Worm (Caenorhabditis elegans) whole organism, L4 larva: ENCODE measurements around the gene pfk-1.1.

Experiments used
- D1046.2 ChIP-seq: fragments of 200-800 bp; sonication (Bioruptor generic); IDR thresholded peaks from 2 replicates; pipeline ENCODE4 v1.3.6; 2022; ENCODE audit warnings: missing genetic modification characterization, missing compliant biosample characterization
- F26F4.8 ChIP-seq: fragments of 200-800 bp; sonication (Bioruptor generic); conservative IDR thresholded peaks from 2 replicates; pipeline ENCODE4 v1.3.6; 2022; ENCODE audit warnings: missing genetic modification characterization, missing compliant biosample characterization
- F44E2.7 ChIP-seq: fragments of 200-800 bp; sonication (Bioruptor generic); IDR thresholded peaks from 2 replicates; pipeline ENCODE4 v2.1.2; 2022; ENCODE audit warnings: missing genetic modification characterization, missing compliant biosample characterization
- F49E8.2 ChIP-seq: sonication (generic microtip); optimal IDR thresholded peaks from 2 replicates; lab custom pipeline; 2016; ENCODE audit warnings: missing compliant biosample characterization, mild to moderate bottlenecking, missing genetic modification characterization, borderline replicate concordance
- T26A8.4 ChIP-seq: fragments of 200-800 bp; sonication (Bioruptor generic); IDR thresholded peaks from 2 replicates; pipeline ENCODE4 v1.3.6; 2022; ENCODE audit warnings: missing genetic modification characterization, missing compliant biosample characterization
- Y105C5A.15 ChIP-seq: fragments of 200-800 bp; sonication (Bioruptor generic); IDR thresholded peaks from 2 replicates; pipeline ENCODE4 v1.3.6; 2022; ENCODE audit warnings: missing genetic modification characterization, missing compliant biosample characterization
- ZK337.2 ChIP-seq: fragments of 200-800 bp; sonication (Bioruptor generic); IDR thresholded peaks from 2 replicates; pipeline ENCODE4 v1.3.6; 2022; ENCODE audit warnings: missing genetic modification reagents, missing genetic modification characterization, missing compliant biosample characterization
- ZK546.5 ChIP-seq, 2 experiments: sonication (generic microtip); optimal IDR thresholded peaks; 2 replicates each; lab custom pipeline; 2017; ENCODE audit warnings: missing biosample characterization in 2 of 2, missing genetic modification characterization in 2 of 2
- ceh-44 ChIP-seq: fragments of 200-800 bp; sonication (Bioruptor generic); IDR thresholded peaks from 2 replicates; pipeline ENCODE4 v1.3.6; 2022; ENCODE audit warnings: missing genetic modification reagents, missing genetic modification characterization, missing compliant biosample characterization
- ceh-82 ChIP-seq: sonication (generic microtip); optimal IDR thresholded peaks from 2 replicates; lab custom pipeline; 2017; ENCODE audit warnings: missing biosample characterization, missing genetic modification characterization
- ces-1 ChIP-seq: fragments of 150-350 bp; sonication (generic microtip); optimal IDR thresholded peaks from 4 replicates; lab custom pipeline; 2014; ENCODE audit warnings: missing biosample characterization, missing genetic modification reagents, missing genetic modification characterization
- cey-2 ChIP-seq: sonication (generic microtip); optimal IDR thresholded peaks from 3 replicates; lab custom pipeline; 2017; ENCODE audit warnings: missing genetic modification characterization, mild to moderate bottlenecking, missing compliant biosample characterization, antibody characterized with exemption, borderline replicate concordance; ENCODE audit not compliant: insufficient read depth
- ctbp-1 ChIP-seq: fragments of 200-800 bp; sonication (Bioruptor generic); IDR thresholded peaks from 2 replicates; pipeline ENCODE4 v1.3.6; 2022; ENCODE audit warnings: missing genetic modification reagents, missing genetic modification characterization, missing compliant biosample characterization
- dve-1 ChIP-seq: sonication (generic microtip); optimal IDR thresholded peaks from 2 replicates; lab custom pipeline; 2017; ENCODE audit warnings: antibody characterized with exemption, mild to moderate bottlenecking, missing genetic modification characterization, missing compliant biosample characterization; ENCODE audit not compliant: insufficient read depth
- egl-43 ChIP-seq: fragments of 200-800 bp; sonication (Bioruptor generic); IDR thresholded peaks from 2 replicates; pipeline ENCODE4 v1.3.6; 2022; ENCODE audit warnings: missing genetic modification reagents, missing genetic modification characterization, missing compliant biosample characterization
- gei-8 ChIP-seq: fragments of 200-800 bp; sonication (Bioruptor generic); optimal IDR thresholded peaks from 2 replicates; lab custom pipeline; 2018; ENCODE audit warnings: mild to moderate bottlenecking, missing genetic modification characterization, missing compliant biosample characterization
- hif-1 ChIP-seq, 2 experiments: sonication (generic microtip); optimal IDR thresholded peaks; 2 replicates each; lab custom pipeline; 2016 to 2017; ENCODE audit warnings: missing compliant biosample characterization in 2 of 2, missing genetic modification characterization in 2 of 2, missing genetic modification reagents in 2 of 2, missing genotype in 2 of 2, mild to moderate bottlenecking in 1 of 2
- lin-13 ChIP-seq: fragments of 150-350 bp; optimal IDR thresholded peaks from 2 replicates; lab custom pipeline; 2014; ENCODE audit warnings: missing biosample characterization, missing genetic modification reagents, missing genetic modification characterization
- lin-15B ChIP-seq: fragments of 150-350 bp; sonication (generic microtip); optimal IDR thresholded peaks from 3 replicates; lab custom pipeline; 2014; ENCODE audit warnings: missing biosample characterization, missing genetic modification characterization
- lin-29 ChIP-seq: fragments of 200-800 bp; sonication (Bioruptor generic); IDR thresholded peaks from 2 replicates; pipeline ENCODE4 v1.3.6; 2022; ENCODE audit warnings: missing genetic modification reagents, missing genetic modification characterization, missing compliant biosample characterization
- lin-39 ChIP-seq: fragments of 150-350 bp; optimal IDR thresholded peaks from 2 replicates; lab custom pipeline; 2014; ENCODE audit warnings: missing biosample characterization, missing genetic modification reagents, missing genetic modification characterization
- madf-5 ChIP-seq, 2 experiments: fragments of 200-800 bp; sonication (Bioruptor generic); IDR thresholded peaks; 2 replicates each; pipeline ENCODE4 v1.3.6; 2022; ENCODE audit warnings: missing compliant biosample characterization in 2 of 2, missing genetic modification characterization in 2 of 2
- mdl-1 ChIP-seq, 2 experiments: fragments of 150-350 bp in 1 of 2; sonication (generic microtip) in 1 of 2; optimal IDR thresholded peaks; 2 replicates each; lab custom pipeline; 2014 to 2017; ENCODE audit warnings: missing biosample characterization in 2 of 2, missing genetic modification characterization in 2 of 2
- mdt-29 ChIP-seq: fragments of 200-800 bp; sonication (Bioruptor generic); IDR thresholded peaks from 2 replicates; pipeline ENCODE4 v1.3.6; 2022; ENCODE audit warnings: missing genetic modification reagents, missing genetic modification characterization, missing compliant biosample characterization
- mxl-2 ChIP-seq: fragments of 200-800 bp; sonication (Bioruptor generic); conservative IDR thresholded peaks from 2 replicates; pipeline ENCODE4 v1.3.6; 2022; ENCODE audit warnings: missing genetic modification reagents, missing genetic modification characterization, missing compliant biosample characterization
- mxl-3 ChIP-seq: fragments of 200-800 bp; sonication (Bioruptor generic); optimal IDR thresholded peaks from 2 replicates; lab custom pipeline; 2018; ENCODE audit warnings: mild to moderate bottlenecking, missing genetic modification characterization, missing compliant biosample characterization
- nhr-102 ChIP-seq: sonication (generic microtip); optimal IDR thresholded peaks from 2 replicates; lab custom pipeline; 2016; ENCODE audit warnings: mild to moderate bottlenecking, missing genetic modification characterization, moderate library complexity, missing compliant biosample characterization
- nhr-48 ChIP-seq: sonication (generic microtip); optimal IDR thresholded peaks from 2 replicates; lab custom pipeline; 2016; ENCODE audit warnings: mild to moderate bottlenecking, missing genetic modification characterization, missing compliant biosample characterization
- nhr-6 ChIP-seq: fragments of 150-350 bp; optimal IDR thresholded peaks from 2 replicates; lab custom pipeline; 2014; ENCODE audit warnings: missing biosample characterization, missing genetic modification characterization
- rbr-2 ChIP-seq: sonication (generic microtip); optimal IDR thresholded peaks from 2 replicates; lab custom pipeline; 2016; ENCODE audit warnings: missing genotype, missing genetic modification characterization, missing compliant biosample characterization
- saeg-2 ChIP-seq: fragments of 200-800 bp; sonication (Bioruptor generic); IDR thresholded peaks from 2 replicates; pipeline ENCODE4 v1.3.6; 2022; ENCODE audit warnings: missing genetic modification reagents, missing genetic modification characterization, missing compliant biosample characterization
- sdz-12 ChIP-seq: fragments of 200-800 bp; sonication (Bioruptor generic); optimal IDR thresholded peaks from 2 replicates; lab custom pipeline; 2018; ENCODE audit warnings: mild to moderate bottlenecking, missing genetic modification characterization, missing compliant biosample characterization
- set-16 ChIP-seq: fragments of 200-800 bp; sonication (Bioruptor generic); IDR thresholded peaks from 2 replicates; pipeline ENCODE4 v1.3.6; 2022; ENCODE audit warnings: missing genetic modification reagents, missing genetic modification characterization, missing compliant biosample characterization
- snpc-1.2 ChIP-seq: fragments of 200-800 bp; sonication (Bioruptor generic); IDR thresholded peaks from 2 replicates; pipeline ENCODE4 v1.3.6; 2022; ENCODE audit warnings: missing genetic modification reagents, missing genetic modification characterization, missing compliant biosample characterization
- snpc-4 ChIP-seq: fragments of 150-350 bp; optimal IDR thresholded peaks from 2 replicates; lab custom pipeline; 2014; ENCODE audit warnings: missing biosample characterization, missing genetic modification characterization
- tra-1 ChIP-seq: fragments of 200-800 bp; sonication (Bioruptor generic); IDR thresholded peaks from 2 replicates; pipeline ENCODE4 v1.3.6; 2022; ENCODE audit warnings: missing genetic modification reagents, missing genetic modification characterization, missing compliant biosample characterization
- unc-130 ChIP-seq: sonication (generic microtip); optimal IDR thresholded peaks from 2 replicates; lab custom pipeline; 2016; ENCODE audit warnings: missing genetic modification reagents, missing genetic modification characterization, missing compliant biosample characterization
- unc-62 ChIP-seq, 3 experiments: fragments of 150-350 bp in 1 of 3; sonication (generic microtip); optimal IDR thresholded peaks in 2 of 3; peaks in 1 of 3; 1 replicate in 1 of 3; 2 replicates in 2 of 3; lab custom pipeline; 2014 to 2017; ENCODE audit warnings: missing biosample characterization in 3 of 3, missing genetic modification characterization in 3 of 3, missing genetic modification reagents in 3 of 3, missing genotype in 1 of 3
- zfp-2 ChIP-seq: sonication (generic microtip); optimal IDR thresholded peaks from 2 replicates; lab custom pipeline; 2016; ENCODE audit warnings: mild to moderate bottlenecking, missing genetic modification characterization, missing compliant biosample characterization

pfk-1.1 gene

ce11 chrX:2922602-2923203, 18.0 kb upstream of the pfk-1.1 start:
- no peak for TF ChIP-seq nhr-6 (tag; lab: Kevin White, UChicago)
- TF ChIP-seq T26A8.4, result no peak
- peak in 1 of 2 experiments; percentile 95 for TF ChIP-seq unc-62 (GFP tag; optimal IDR thresholded peaks at IDR 0.05 in 1 of 2; lab: Kevin White, UChicago)
- no peak for TF ChIP-seq unc-62 (tag; optimal IDR thresholded peaks at IDR 0.05; lab: Kevin White, UChicago)
- no peak for TF ChIP-seq ctbp-1 (GFP tag; lab: Robert Waterston, UW)
- TF ChIP-seq, all 104 proteins: peak for 1

- no peak for TF ChIP-seq tra-1 (GFP tag; lab: Robert Waterston, UW)
- no peak for TF ChIP-seq lin-15B (tag; lab: Kevin White, UChicago)
- TF ChIP-seq ZK337.2 (GFP tag; lab: Robert Waterston, UW), result no peak
- no peak for TF ChIP-seq zfp-2
- no peak for TF ChIP-seq snpc-4 (tag; lab: Kevin White, UChicago)
- no peak for TF ChIP-seq F26F4.8 (GFP tag; lab: Robert Waterston, UW)
- TF ChIP-seq ceh-44 (GFP tag; lab: Robert Waterston, UW), result no peak
- no peak for TF ChIP-seq F49E8.2 (tag; lab: Kevin White, UChicago)
- TF ChIP-seq nhr-48 (tag; lab: Kevin White, UChicago), result no peak
- no peak for TF ChIP-seq hif-1 (tag; optimal IDR thresholded peaks at IDR 0.05; lab: Kevin White, UChicago)
- no peak for TF ChIP-seq dve-1 (tag; lab: Kevin White, UChicago)
These were observed 16.8 kb upstream of the pfk-1.1 start, which contains the start of gene hst-3.2 for ce11 chrX:2923888-2924287. TSS of gene hst-3.2 (minus strand) at chrX:2923988.

- TF ChIP-seq ZK546.5 (tag; optimal IDR thresholded peaks at IDR 0.05; lab: Kevin White, UChicago) (no peak), set-16 (0 out of 2 replicates have a peak, but pooled peaks have one; percentile 15), egl-43 (GFP tag; lab: Robert Waterston, UW) (0 out of 2 replicates have a peak, but pooled peaks have one; percentile 13), unc-62 (GFP tag; optimal IDR thresholded peaks at IDR 0.05 in 1 of 2; lab: Kevin White, UChicago) (peak in 1 of 2 experiments; percentile 15), unc-62 (tag; optimal IDR thresholded peaks at IDR 0.05; lab: Kevin White, UChicago) (no peak)
These were observed 16.2 kb upstream of the pfk-1.1 start for ce11 chrX:2924438-2924837.

- TF ChIP-seq F49E8.2 (tag; lab: Kevin White, UChicago) (no peak), lin-29 (no peak), lin-13 (GFP tag; lab: Kevin White, UChicago) (no peak), madf-5 (GFP tag; IDR thresholded peaks at IDR 0.05; lab: Robert Waterston, UW) (no peak), snpc-4 (tag; lab: Kevin White, UChicago) (no peak), mxl-2 (GFP tag; lab: Robert Waterston, UW) (no peak), snpc-1.2 (GFP tag; lab: Robert Waterston, UW) (no peak)
These were observed 14.7 kb upstream of the pfk-1.1 start for ce11 chrX:2925950-2926349.

ce11 chrX:2927576-2927975, 13.1 kb upstream of the pfk-1.1 start:
- TF ChIP-seq sdz-12 (no peak), unc-62 (GFP tag; optimal IDR thresholded peaks at IDR 0.05 in 1 of 2; lab: Kevin White, UChicago) (peak in 1 of 2 experiments; percentile 89), unc-62 (tag; optimal IDR thresholded peaks at IDR 0.05; lab: Kevin White, UChicago) (no peak)

- TF ChIP-seq mdt-29 (GFP tag; lab: Robert Waterston, UW) (no peak), lin-39 (tag; lab: Kevin White, UChicago) (no peak), mxl-3 (GFP tag; lab: Kevin White, UChicago) (no peak), nhr-48 (tag; lab: Kevin White, UChicago) (no peak), F49E8.2 (tag; lab: Kevin White, UChicago) (no peak), gei-8 (GFP tag; lab: Kevin White, UChicago) (no peak), mdl-1 (tag; optimal IDR thresholded peaks at IDR 0.05; lab: Kevin White, UChicago) (no peak), cey-2 (tag; lab: Kevin White, UChicago) (no peak), ces-1 (GFP tag; lab: Kevin White, UChicago) (no peak), nhr-102 (tag; lab: Kevin White, UChicago) (no peak), rbr-2 (tag; lab: Kevin White, UChicago) (no peak), unc-130 (GFP tag; lab: Kevin White, UChicago) (no peak), Y105C5A.15 (GFP tag; lab: Robert Waterston, UW) (no peak), D1046.2 (GFP tag; lab: Robert Waterston, UW) (no peak), F44E2.7 (GFP tag; lab: Robert Waterston, UW) (no peak), saeg-2 (GFP tag; lab: Robert Waterston, UW) (no peak), ceh-82 (tag; lab: Kevin White, UChicago) (no peak)
These were observed 12.6 kb upstream of the pfk-1.1 start for ce11 chrX:2928089-2928488.
